Worm (Caenorhabditis elegans) whole organism, early embryonic: Measurements from ENCODE around the gene T01D1.3.
A peak's percentile ranks its signal among the peaks of the same experiment; 100 is the strongest.

Experiments
- B0310.2 ChIP-seq: sonication (generic microtip); optimal IDR thresholded peaks from 2 replicates; lab custom pipeline; 2016; ENCODE audit warnings: mild to moderate bottlenecking, missing genetic modification characterization, missing compliant biosample characterization
- F13C5.2 ChIP-seq: sonication (generic microtip); optimal IDR thresholded peaks from 2 replicates; lab custom pipeline; 2017; ENCODE audit warnings: mild to moderate bottlenecking, missing genetic modification characterization, inconsistent platforms, missing compliant biosample characterization
- aly-1 ChIP-seq: sonication (generic microtip); optimal IDR thresholded peaks from 2 replicates; lab custom pipeline; 2016; ENCODE audit warnings: missing genetic modification characterization, missing compliant biosample characterization
- ama-1 ChIP-seq: fragments of 150-350 bp; optimal IDR thresholded peaks from 2 replicates; lab custom pipeline; 2014
- ceh-13 ChIP-seq: fragments of 200-800 bp; sonication (Bioruptor generic); optimal IDR thresholded peaks from 2 replicates; lab custom pipeline; 2018; ENCODE audit warnings: mild to moderate bottlenecking, missing genetic modification characterization, missing compliant biosample characterization
- ceh-36 ChIP-seq: sonication (generic microtip); optimal IDR thresholded peaks from 2 replicates; lab custom pipeline; 2016; ENCODE audit warnings: missing genetic modification characterization, inconsistent platforms, missing compliant biosample characterization
- ets-7 ChIP-seq: sonication (generic microtip); optimal IDR thresholded peaks from 2 replicates; lab custom pipeline; 2016; ENCODE audit warnings: missing genotype, missing genetic modification characterization, missing compliant biosample characterization
- flt-1 ChIP-seq: fragments of 200-800 bp; sonication (Bioruptor generic); IDR thresholded peaks from 2 replicates; pipeline ENCODE4 v1.3.6; 2022; ENCODE audit warnings: missing genetic modification characterization, missing compliant biosample characterization
- hmbx-1 ChIP-seq: sonication (generic microtip); optimal IDR thresholded peaks from 2 replicates; lab custom pipeline; 2016; ENCODE audit warnings: mild to moderate bottlenecking, missing genetic modification characterization, missing compliant biosample characterization
- hmg-4 ChIP-seq: fragments of 200-800 bp; sonication (Bioruptor generic); optimal IDR thresholded peaks from 2 replicates; lab custom pipeline; 2018; ENCODE audit warnings: mild to moderate bottlenecking, missing genetic modification characterization, missing compliant biosample characterization
- hnd-1 ChIP-seq: sonication (generic microtip); optimal IDR thresholded peaks from 2 replicates; lab custom pipeline; 2016; ENCODE audit warnings: missing genetic modification characterization, missing compliant biosample characterization
- pes-1 ChIP-seq: fragments of 200-800 bp; sonication (Bioruptor generic); IDR thresholded peaks from 2 replicates; pipeline ENCODE4 v1.3.6; 2022; ENCODE audit warnings: missing genetic modification reagents, missing genetic modification characterization, missing compliant biosample characterization
- scrt-1 ChIP-seq: fragments of 200-800 bp; sonication (Bioruptor generic); IDR thresholded peaks from 2 replicates; pipeline ENCODE4 v1.3.6; 2022; ENCODE audit warnings: missing genetic modification characterization, missing compliant biosample characterization
- sea-1 ChIP-seq: fragments of 200-800 bp; sonication (Bioruptor generic); conservative IDR thresholded peaks from 2 replicates; pipeline ENCODE4 v1.3.6; 2022; ENCODE audit warnings: missing genetic modification characterization, missing compliant biosample characterization
- tbx-11 ChIP-seq: fragments of 200-800 bp; sonication (Bioruptor generic); IDR thresholded peaks from 2 replicates; pipeline ENCODE4 v1.3.6; 2022; ENCODE audit warnings: missing genetic modification characterization, missing compliant biosample characterization
- tbx-37 ChIP-seq: fragments of 200-800 bp; sonication (Bioruptor generic); conservative IDR thresholded peaks from 2 replicates; pipeline ENCODE4 v1.3.6; 2022; ENCODE audit warnings: missing genetic modification reagents, missing genetic modification characterization, missing compliant biosample characterization
- tra-4 ChIP-seq: sonication (generic microtip); optimal IDR thresholded peaks from 2 replicates; lab custom pipeline; 2017; ENCODE audit warnings: missing genetic modification characterization, missing compliant biosample characterization

Gene T01D1.3

ce11 chrII:159294-159922, 16.4 kb downstream of the T01D1.3 start:
- no peak for TF ChIP-seq hnd-1 (tag; lab: Kevin White, UChicago)
- TF ChIP-seq ets-7 (tag; lab: Kevin White, UChicago): no peak
- TF ChIP-seq B0310.2 (tag; lab: Kevin White, UChicago): no peak
- TF ChIP-seq flt-1 (GFP tag; lab: Robert Waterston, UW): no peak
- no peak for TF ChIP-seq ama-1 (lab: Kevin White, UChicago)
- no peak for TF ChIP-seq tra-4 (tag; lab: Kevin White, UChicago)
- no peak for TF ChIP-seq F13C5.2 (tag; lab: Kevin White, UChicago)
- TF ChIP-seq pes-1 (GFP tag; lab: Robert Waterston, UW): no peak
- no peak for TF ChIP-seq tbx-37 (GFP tag; lab: Robert Waterston, UW)
- no peak for TF ChIP-seq hmg-4 (GFP tag; lab: Kevin White, UChicago)
- TF ChIP-seq sea-1 (GFP tag; lab: Robert Waterston, UW): no peak
- no peak for TF ChIP-seq aly-1
- TF ChIP-seq hmbx-1 (tag; lab: Kevin White, UChicago): no peak
- no peak for TF ChIP-seq ceh-13 (GFP tag; lab: Kevin White, UChicago)
- no peak for TF ChIP-seq scrt-1 (GFP tag; lab: Robert Waterston, UW)
- no peak for TF ChIP-seq tbx-11
- TF ChIP-seq ceh-36 (tag; lab: Kevin White, UChicago): no peak

DNA sequence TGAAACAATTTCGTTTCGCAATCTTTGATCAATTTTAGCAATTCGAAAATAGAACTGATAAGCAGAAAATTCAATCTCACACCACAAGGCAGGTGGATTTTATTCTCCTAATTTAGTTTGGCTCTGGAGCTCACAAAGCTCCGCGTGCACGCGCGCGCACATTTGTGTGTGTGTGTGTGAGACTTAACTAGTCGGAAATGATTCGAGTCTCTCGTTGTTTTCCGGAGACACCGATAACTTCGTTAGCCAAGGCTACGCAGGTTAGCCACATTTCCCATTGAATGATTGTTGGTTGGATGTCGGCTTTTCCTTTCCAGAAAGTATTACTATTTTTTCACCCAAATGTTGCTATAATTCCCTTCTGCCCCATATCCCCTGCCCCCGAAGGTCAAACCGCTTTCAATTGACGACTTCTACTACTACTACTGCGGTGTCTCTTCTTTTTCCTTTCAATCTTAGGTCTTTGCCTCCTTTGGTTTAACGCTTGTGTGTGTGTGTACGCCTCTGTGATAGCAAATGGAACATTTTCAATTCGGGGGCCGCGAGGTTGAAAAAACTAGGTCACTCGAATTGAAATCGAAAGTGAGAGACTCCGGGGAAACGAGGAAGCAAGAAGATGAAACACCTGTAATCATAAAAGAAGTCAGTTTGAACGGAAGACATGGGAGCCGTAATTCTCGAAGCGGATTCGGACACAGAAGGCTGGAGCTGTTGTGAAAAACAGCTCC, 17.6 kb downstream of the T01D1.3 start:
- TF ChIP-seq F13C5.2 (tag; lab: Kevin White, UChicago) (no peak), pes-1 (GFP tag; lab: Robert Waterston, UW) (no peak), hnd-1 (tag; lab: Kevin White, UChicago) (no peak), hmg-4 (GFP tag; lab: Kevin White, UChicago) (no peak), sea-1 (GFP tag; lab: Robert Waterston, UW) (no peak), scrt-1 (GFP tag; lab: Robert Waterston, UW) (no peak), ceh-36 (tag; lab: Kevin White, UChicago) (no peak), ama-1 (lab: Kevin White, UChicago) (no peak), tra-4 (tag; lab: Kevin White, UChicago) (no peak), tbx-11 (no peak), B0310.2 (tag; lab: Kevin White, UChicago) (no peak), ets-7 (tag; lab: Kevin White, UChicago) (no peak), aly-1 (no peak), flt-1 (GFP tag; lab: Robert Waterston, UW) (no peak), tbx-37 (GFP tag; lab: Robert Waterston, UW) (no peak), ceh-13 (GFP tag; lab: Kevin White, UChicago) (no peak), hmbx-1 (tag; lab: Kevin White, UChicago) (no peak)

DNA sequence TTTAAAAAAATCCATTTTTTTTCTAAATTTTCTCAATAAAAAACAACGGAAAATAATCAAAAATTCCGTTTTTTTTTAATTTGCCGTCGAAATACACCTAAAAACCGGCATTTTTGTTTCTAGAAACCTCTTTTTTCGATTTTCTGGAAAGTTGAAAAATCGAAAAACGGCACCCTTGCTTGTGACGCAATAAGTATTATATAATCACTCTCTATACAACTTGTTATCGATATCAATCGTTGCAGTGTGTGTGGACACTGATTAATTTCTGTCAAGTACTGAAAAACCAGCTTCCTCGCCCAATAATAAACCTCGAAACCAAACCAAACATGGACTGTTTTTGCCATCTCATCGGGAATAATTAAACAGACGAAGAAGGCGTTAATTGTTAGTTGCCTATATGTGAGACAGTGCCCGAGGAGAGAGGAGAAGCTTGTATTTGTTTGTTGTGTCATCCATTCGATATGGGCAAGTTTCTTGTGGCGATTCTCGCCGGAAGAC, 18.7 kb downstream of the T01D1.3 start:
- TF ChIP-seq ceh-13 (GFP tag; lab: Kevin White, UChicago) (no peak), flt-1 (GFP tag; lab: Robert Waterston, UW) (no peak), scrt-1 (GFP tag; lab: Robert Waterston, UW) (no peak), pes-1 (GFP tag; lab: Robert Waterston, UW) (no peak), F13C5.2 (tag; lab: Kevin White, UChicago) (no peak)

DNA sequence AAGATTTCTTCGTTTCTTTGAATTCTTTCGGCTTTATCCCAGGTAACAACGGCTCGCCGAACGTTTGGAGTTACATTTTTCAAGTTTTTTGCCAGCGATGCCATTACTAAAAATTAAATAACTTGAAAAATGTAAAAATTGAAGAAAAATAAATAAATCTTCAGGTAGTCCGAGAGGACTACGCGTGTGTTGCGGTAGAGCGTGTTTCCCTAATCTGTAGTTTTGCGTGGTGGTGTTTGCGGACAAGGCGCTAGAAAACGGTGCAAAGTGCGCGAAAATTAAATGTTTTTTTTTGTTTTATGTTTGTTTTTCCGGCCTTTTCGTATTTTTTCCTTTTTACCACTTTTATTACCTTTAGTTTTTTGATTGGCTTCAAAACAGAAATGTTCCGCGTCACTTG, 19.9 kb downstream of the T01D1.3 start, which contains the start of gene mrpl-28:
TSS of gene mrpl-28 (minus strand) at position 106 of the 400 bp plus-strand sequence.
- TF ChIP-seq ets-7 (tag; lab: Kevin White, UChicago) (no peak), F13C5.2 (tag; lab: Kevin White, UChicago) (peak; percentile 66), tbx-11 (no peak), hmg-4 (GFP tag; lab: Kevin White, UChicago) (no peak), aly-1 (no peak), tbx-37 (GFP tag; lab: Robert Waterston, UW) (no peak), B0310.2 (tag; lab: Kevin White, UChicago) (no peak), hnd-1 (tag; lab: Kevin White, UChicago) (no peak), ceh-13 (GFP tag; lab: Kevin White, UChicago) (no peak), tra-4 (tag; lab: Kevin White, UChicago) (no peak), hmbx-1 (tag; lab: Kevin White, UChicago) (no peak), ceh-36 (tag; lab: Kevin White, UChicago) (no peak), sea-1 (GFP tag; lab: Robert Waterston, UW) (0 out of 2 replicates have a peak, but pooled peaks have one; percentile 42), pes-1 (GFP tag; lab: Robert Waterston, UW) (no peak), flt-1 (GFP tag; lab: Robert Waterston, UW) (no peak), scrt-1 (GFP tag; lab: Robert Waterston, UW) (0 out of 2 replicates have a peak, but pooled peaks have one; percentile 15), ama-1 (lab: Kevin White, UChicago) (no peak)

ce11 chrII:152283-152682, 23.5 kb downstream of the T01D1.3 start, which contains the start of gene T25D3.3:
T25D3.3 (plus strand) TSS chrII:152583.
- TF ChIP-seq aly-1: no peak
- no peak for TF ChIP-seq hnd-1 (tag; lab: Kevin White, UChicago)
- TF ChIP-seq B0310.2 (tag; lab: Kevin White, UChicago): no peak
- no peak for TF ChIP-seq F13C5.2 (tag; lab: Kevin White, UChicago)
- no peak for TF ChIP-seq hmg-4 (GFP tag; lab: Kevin White, UChicago)
- TF ChIP-seq tra-4 (tag; lab: Kevin White, UChicago): no peak
- no peak for TF ChIP-seq sea-1 (GFP tag; lab: Robert Waterston, UW)
- no peak for TF ChIP-seq ceh-13 (GFP tag; lab: Kevin White, UChicago)
- TF ChIP-seq ets-7 (tag; lab: Kevin White, UChicago): no peak
- no peak for TF ChIP-seq pes-1 (GFP tag; lab: Robert Waterston, UW)
- no peak for TF ChIP-seq tbx-11
- no peak for TF ChIP-seq flt-1 (GFP tag; lab: Robert Waterston, UW)
- TF ChIP-seq ceh-36 (tag; lab: Kevin White, UChicago): no peak
- no peak for TF ChIP-seq hmbx-1 (tag; lab: Kevin White, UChicago)
- no peak for TF ChIP-seq scrt-1 (GFP tag; lab: Robert Waterston, UW)
- TF ChIP-seq tbx-37 (GFP tag; lab: Robert Waterston, UW): no peak
